Fruit fly (Drosophila melanogaster): ENCODE measurements around the gene ND-13B.

The ND-13B gene

dm6 chr3L:10680728-10681306 is 13.1 kb downstream of the ND-13B start (continued):
- peak; percentile 23 for TF ChIP-seq wek (GFP tag; optimal IDR thresholded peaks at IDR 0.05)
- no peak for TF ChIP-seq CG12299 (tag; optimal IDR thresholded peaks at IDR 0.05)
- peak; percentile 5; the same call in 1 of the 2 replicates for TF ChIP-seq Taf1 (GFP tag; IDR thresholded peaks at IDR 0.05)
- no peak for TF ChIP-seq cato (GFP tag; optimal IDR thresholded peaks at IDR 0.05; ENCODE audit: borderline replicate concordance)
- TF ChIP-seq ash1 (GFP tag; optimal IDR thresholded peaks at IDR 0.05): peak; percentile 35
- peak; percentile 54 for TF ChIP-seq stc (GFP tag; IDR thresholded peaks at IDR 0.05)
- no peak for TF ChIP-seq Lim3 (GFP tag; IDR thresholded peaks at IDR 0.05)
- no peak for TF ChIP-seq Jarid2 (GFP tag; optimal IDR thresholded peaks at IDR 0.05)
- TF ChIP-seq TFAM (GFP tag; optimal IDR thresholded peaks at IDR 0.05): no peak
- TF ChIP-seq Awh (GFP tag; IDR thresholded peaks at IDR 0.05): no peak
- no peak for TF ChIP-seq gro (GFP tag; optimal IDR thresholded peaks at IDR 0.05)
- TF ChIP-seq bigmax (GFP tag; optimal IDR thresholded peaks at IDR 0.05): no peak
- no peak for TF ChIP-seq CG34376 (GFP tag; optimal IDR thresholded peaks at IDR 0.05)
- TF ChIP-seq CG1792 (GFP tag; optimal IDR thresholded peaks at IDR 0.05): no peak
- no peak for TF ChIP-seq dan (GFP tag; IDR thresholded peaks at IDR 0.05)
- no peak for TF ChIP-seq CG32532 (GFP tag; IDR thresholded peaks at IDR 0.05)
- no peak for TF ChIP-seq CG11696 (GFP tag; IDR thresholded peaks at IDR 0.05)
- TF ChIP-seq gcm2 (GFP tag; optimal IDR thresholded peaks at IDR 0.05): no peak
- no peak for TF ChIP-seq CG11560 (tag; IDR thresholded peaks at IDR 0.05)
- no peak for TF ChIP-seq CG12744 (GFP tag; optimal IDR thresholded peaks at IDR 0.05)
- TF ChIP-seq vvl (GFP tag; IDR thresholded peaks at IDR 0.05): peak; percentile 73
- TF ChIP-seq CG30403 (GFP tag; optimal IDR thresholded peaks at IDR 0.05): no peak
- 0 out of 2 replicates have a peak, but pooled peaks have one; percentile 28 for TF ChIP-seq Drgx (GFP tag; IDR thresholded peaks at IDR 0.05)
- no peak for TF ChIP-seq CG14667 (GFP tag; IDR thresholded peaks at IDR 0.05)
- TF ChIP-seq btn (GFP tag; optimal IDR thresholded peaks at IDR 0.05): no peak
- no peak for TF ChIP-seq CG12155 (GFP tag; optimal IDR thresholded peaks at IDR 0.05)
- no peak for TF ChIP-seq YL-1 (GFP tag; optimal IDR thresholded peaks at IDR 0.05)
- no peak for TF ChIP-seq CG8388 (GFP tag; optimal IDR thresholded peaks at IDR 0.05)
- no peak for TF ChIP-seq CG4404 (GFP tag; IDR thresholded peaks at IDR 0.05)
- TF ChIP-seq grau (tag; optimal IDR thresholded peaks at IDR 0.05): no peak
- no peak for TF ChIP-seq C15 (GFP tag; IDR thresholded peaks at IDR 0.05)
- no peak for TF ChIP-seq CrebB (tag; optimal IDR thresholded peaks at IDR 0.05)
- TF ChIP-seq Hr3 (GFP tag; optimal IDR thresholded peaks at IDR 0.05): no peak
- TF ChIP-seq CG3281 (GFP tag; optimal IDR thresholded peaks at IDR 0.05): no peak
- TF ChIP-seq Deaf1 (tag; optimal IDR thresholded peaks at IDR 0.05): peak; percentile 10
- TF ChIP-seq CG15601 (tag; optimal IDR thresholded peaks at IDR 0.05): no peak
- no peak for TF ChIP-seq nmo (GFP tag; optimal IDR thresholded peaks at IDR 0.05)
- TF ChIP-seq Elba2 (GFP tag; optimal IDR thresholded peaks at IDR 0.05): no peak
- no peak for TF ChIP-seq CG3838 (GFP tag; optimal IDR thresholded peaks at IDR 0.05)
- peak; percentile 10; the same call in 1 of the 2 replicates for TF ChIP-seq H2.0 (GFP tag; IDR thresholded peaks at IDR 0.05)
- TF ChIP-seq Chrac-16 (GFP tag; optimal IDR thresholded peaks at IDR 0.05): no peak
- TF ChIP-seq sima (GFP tag; optimal IDR thresholded peaks at IDR 0.05): no peak
- no peak for TF ChIP-seq sna (GFP tag; IDR thresholded peaks at IDR 0.05; ENCODE audit: partially characterized antibody)
- no peak for TF ChIP-seq CG43689 (GFP tag; IDR thresholded peaks at IDR 0.05)
- peak; percentile 22; the same call in 1 of the 2 replicates for TF ChIP-seq Xrp1 (GFP tag; IDR thresholded peaks at IDR 0.05)
- TF ChIP-seq CG10654 (GFP tag; optimal IDR thresholded peaks at IDR 0.05): no peak
- TF ChIP-seq Dip2 (GFP tag; IDR thresholded peaks at IDR 0.05): no peak
- no peak for TF ChIP-seq Scr (GFP tag; IDR thresholded peaks at IDR 0.05; ENCODE audit: partially characterized antibody)
- no peak for TF ChIP-seq CG34224 (GFP tag; IDR thresholded peaks at IDR 0.05; ENCODE audit: partially characterized antibody)
- no peak for TF ChIP-seq her (GFP tag; optimal IDR thresholded peaks at IDR 0.05)
- no peak for TF ChIP-seq pan (optimal IDR thresholded peaks at IDR 0.05)
- TF ChIP-seq pan (GFP tag; optimal IDR thresholded peaks at IDR 0.05 in 1 of 2, IDR thresholded peaks at IDR 0.05 in 1 of 2): peak in 1 of 2 experiments; percentile 15
